Worm (Caenorhabditis elegans) whole organism, late embryonic: ENCODE data around the gene F14D2.8.

ENCODE experiments used
- K09A11.1 ChIP-seq: sonication (generic microtip); optimal IDR thresholded peaks from 2 replicates; lab custom pipeline; 2017; ENCODE audit warnings: antibody characterized with exemption, mild to moderate bottlenecking, missing genetic modification characterization, missing compliant biosample characterization; ENCODE audit not compliant: insufficient read depth
- Y22D7AL.16 ChIP-seq: sonication (generic microtip); optimal IDR thresholded peaks from 2 replicates; lab custom pipeline; 2016; ENCODE audit warnings: missing genetic modification characterization, missing compliant biosample characterization
- ama-1 ChIP-seq: fragments of 150-350 bp; optimal IDR thresholded peaks from 2 replicates; lab custom pipeline; 2014
- ceh-14 ChIP-seq: sonication (generic microtip); optimal IDR thresholded peaks from 2 replicates; lab custom pipeline; 2016; ENCODE audit warnings: missing genotype, missing genetic modification characterization, missing compliant biosample characterization
- ceh-18 ChIP-seq: sonication (generic microtip); optimal IDR thresholded peaks from 2 replicates; lab custom pipeline; 2016; ENCODE audit warnings: missing genetic modification characterization, missing compliant biosample characterization
- ceh-19 ChIP-seq: fragments of 200-800 bp; sonication (Bioruptor generic); optimal IDR thresholded peaks from 2 replicates; lab custom pipeline; 2018; ENCODE audit warnings: mild to moderate bottlenecking, missing genetic modification characterization, missing compliant biosample characterization
- ceh-22 ChIP-seq: sonication (generic microtip); optimal IDR thresholded peaks from 2 replicates; lab custom pipeline; 2017; ENCODE audit warnings: missing biosample characterization, missing genetic modification characterization
- ceh-24 ChIP-seq: sonication (generic microtip); optimal IDR thresholded peaks from 2 replicates; lab custom pipeline; 2016; ENCODE audit warnings: mild to moderate bottlenecking, missing genetic modification characterization, missing compliant biosample characterization
- ceh-30 ChIP-seq: fragments of 150-350 bp; optimal IDR thresholded peaks from 2 replicates; lab custom pipeline; 2014; ENCODE audit warnings: missing biosample characterization, missing genetic modification characterization
- ceh-45 ChIP-seq: fragments of 200-800 bp; sonication (Bioruptor generic); IDR thresholded peaks from 2 replicates; pipeline ENCODE4 v1.3.6; 2022; ENCODE audit warnings: missing genetic modification reagents, missing genetic modification characterization, missing compliant biosample characterization
- ceh-6 ChIP-seq: fragments of 200-800 bp; sonication (Bioruptor generic); optimal IDR thresholded peaks from 2 replicates; lab custom pipeline; 2018; ENCODE audit warnings: mild to moderate bottlenecking, missing genetic modification characterization, missing compliant biosample characterization
- ceh-9 ChIP-seq: sonication (generic microtip); optimal IDR thresholded peaks from 2 replicates; lab custom pipeline; 2016; ENCODE audit warnings: mild to moderate bottlenecking, missing genetic modification characterization, inconsistent platforms, missing compliant biosample characterization
- dmd-4 ChIP-seq: sonication (generic microtip); optimal IDR thresholded peaks from 2 replicates; lab custom pipeline; 2016; ENCODE audit warnings: borderline replicate concordance, missing genetic modification characterization, missing compliant biosample characterization
- elt-2 ChIP-seq: sonication (generic microtip); optimal IDR thresholded peaks from 2 replicates; lab custom pipeline; 2016; ENCODE audit warnings: missing genetic modification reagents, missing genetic modification characterization, missing compliant biosample characterization
- elt-4 ChIP-seq: sonication (generic microtip); optimal IDR thresholded peaks from 2 replicates; lab custom pipeline; 2016; ENCODE audit warnings: missing genetic modification characterization, missing compliant biosample characterization
- fax-1 ChIP-seq: sonication (generic microtip); optimal IDR thresholded peaks from 2 replicates; lab custom pipeline; 2016; ENCODE audit warnings: missing genotype, missing genetic modification characterization, missing compliant biosample characterization
- gmeb-2 ChIP-seq: sonication (generic microtip); optimal IDR thresholded peaks from 2 replicates; lab custom pipeline; 2016; ENCODE audit warnings: missing genetic modification characterization, inconsistent platforms, missing compliant biosample characterization
- hlh-13 ChIP-seq: fragments of 200-800 bp; sonication (Bioruptor generic); optimal IDR thresholded peaks from 2 replicates; lab custom pipeline; 2018; ENCODE audit warnings: mild to moderate bottlenecking, missing genetic modification characterization, missing compliant biosample characterization
- hlh-6 ChIP-seq: sonication (generic microtip); optimal IDR thresholded peaks from 2 replicates; lab custom pipeline; 2016; ENCODE audit warnings: missing genotype, missing genetic modification characterization, missing compliant biosample characterization
- mec-3 ChIP-seq: sonication (generic microtip); optimal IDR thresholded peaks from 2 replicates; lab custom pipeline; 2016; ENCODE audit warnings: borderline replicate concordance, missing genetic modification characterization, missing compliant biosample characterization
- nfya-1 ChIP-seq: sonication (generic microtip); optimal IDR thresholded peaks from 2 replicates; lab custom pipeline; 2017; ENCODE audit warnings: missing genetic modification characterization, mild to moderate bottlenecking, missing compliant biosample characterization, antibody characterized with exemption, moderate library complexity
- nhr-11 ChIP-seq: fragments of 150-350 bp; optimal IDR thresholded peaks from 2 replicates; lab custom pipeline; 2014; ENCODE audit warnings: missing biosample characterization, missing genetic modification characterization
- npax-4 ChIP-seq: sonication (generic microtip); optimal IDR thresholded peaks from 2 replicates; lab custom pipeline; 2016; ENCODE audit warnings: missing genetic modification characterization, missing compliant biosample characterization
- pat-9 ChIP-seq: fragments of 200-800 bp; sonication (Bioruptor generic); optimal IDR thresholded peaks from 2 replicates; lab custom pipeline; 2018; ENCODE audit warnings: mild to moderate bottlenecking, missing genetic modification characterization, moderate library complexity, missing compliant biosample characterization
- pqm-1 ChIP-seq: sonication (generic microtip); optimal IDR thresholded peaks from 2 replicates; lab custom pipeline; 2016; ENCODE audit warnings: missing genetic modification characterization, missing compliant biosample characterization
- ref-2 ChIP-seq: sonication (generic microtip); optimal IDR thresholded peaks from 2 replicates; lab custom pipeline; 2016; ENCODE audit warnings: missing genetic modification characterization, missing compliant biosample characterization
- rnt-1 ChIP-seq: sonication (generic microtip); optimal IDR thresholded peaks from 2 replicates; lab custom pipeline; 2016; ENCODE audit warnings: missing genetic modification characterization, missing compliant biosample characterization
- sdc-2 ChIP-seq: sonication (generic microtip); optimal IDR thresholded peaks from 2 replicates; lab custom pipeline; 2016; ENCODE audit warnings: missing genotype, missing genetic modification characterization, missing compliant biosample characterization
- sox-4 ChIP-seq: sonication (generic microtip); optimal IDR thresholded peaks from 2 replicates; lab custom pipeline; 2017; ENCODE audit warnings: mild to moderate bottlenecking, missing genetic modification characterization, inconsistent platforms, missing compliant biosample characterization
- tbx-7 ChIP-seq: sonication (generic microtip); optimal IDR thresholded peaks from 2 replicates; lab custom pipeline; 2016; ENCODE audit warnings: missing genotype, missing genetic modification characterization, missing compliant biosample characterization
- ttx-3 ChIP-seq: sonication (generic microtip); optimal IDR thresholded peaks from 2 replicates; lab custom pipeline; 2016; ENCODE audit warnings: missing genetic modification reagents, missing genetic modification characterization, missing compliant biosample characterization
- unc-42 ChIP-seq: sonication (generic microtip); optimal IDR thresholded peaks from 2 replicates; lab custom pipeline; 2016; ENCODE audit warnings: missing genotype, missing genetic modification characterization, missing compliant biosample characterization
- unc-55 ChIP-seq: sonication (generic microtip); optimal IDR thresholded peaks from 2 replicates; lab custom pipeline; 2017; ENCODE audit warnings: missing biosample characterization, missing genetic modification reagents, missing genetic modification characterization
- unc-86 ChIP-seq: sonication (generic microtip); optimal IDR thresholded peaks from 2 replicates; lab custom pipeline; 2016; ENCODE audit warnings: missing genetic modification characterization, missing compliant biosample characterization
- zip-5 ChIP-seq: sonication (generic microtip); optimal IDR thresholded peaks from 2 replicates; lab custom pipeline; 2016; ENCODE audit warnings: missing genetic modification characterization, missing compliant biosample characterization
- ztf-16 ChIP-seq: sonication (generic microtip); optimal IDR thresholded peaks from 2 replicates; lab custom pipeline; 2017; ENCODE audit warnings: missing genetic modification characterization, missing compliant biosample characterization

F14D2.8 gene

DNA sequence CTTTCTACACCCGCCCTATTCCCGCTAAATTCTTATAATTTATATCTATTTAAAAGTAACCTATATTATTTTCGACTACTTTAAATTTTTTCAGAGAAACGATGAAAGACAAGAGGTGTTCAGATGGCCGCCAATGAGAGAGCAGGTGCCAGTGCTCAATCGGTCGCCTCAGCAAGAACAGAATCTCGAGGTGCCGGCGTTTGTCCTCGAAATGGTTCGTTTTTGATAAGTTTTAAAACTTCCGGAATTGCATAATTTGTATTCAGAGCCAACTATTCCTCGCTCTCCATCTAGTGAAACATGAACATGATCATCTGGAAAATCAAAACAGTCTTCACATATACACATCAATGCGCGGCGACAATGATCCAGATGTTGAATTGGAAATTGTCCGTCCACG is 21.3 kb upstream of the F14D2.8 start, which contains the start of gene bath-23:
Gene bath-23 (plus strand): TSS at position 301 of the 400 bp plus-strand sequence.
- TF ChIP-seq ceh-14 (tag; lab: Kevin White, UChicago), result no peak
- no peak for TF ChIP-seq dmd-4 (tag; lab: Kevin White, UChicago)
- TF ChIP-seq ceh-45 (GFP tag; lab: Robert Waterston, UW), result no peak
- no peak for TF ChIP-seq unc-55 (GFP tag; lab: Kevin White, UChicago)
- no peak for TF ChIP-seq ama-1
- no peak for TF ChIP-seq ttx-3 (tag; lab: Kevin White, UChicago)
- TF ChIP-seq pat-9, result no peak
- TF ChIP-seq hlh-6 (tag; lab: Kevin White, UChicago), result no peak
- TF ChIP-seq ceh-22 (tag; lab: Kevin White, UChicago), result no peak
- TF ChIP-seq npax-4 (tag; lab: Kevin White, UChicago), result no peak
- no peak for TF ChIP-seq gmeb-2 (tag; lab: Kevin White, UChicago)
- TF ChIP-seq Y22D7AL.16 (tag; lab: Kevin White, UChicago), result no peak
- TF ChIP-seq K09A11.1 (tag; lab: Kevin White, UChicago), result no peak

DNA sequence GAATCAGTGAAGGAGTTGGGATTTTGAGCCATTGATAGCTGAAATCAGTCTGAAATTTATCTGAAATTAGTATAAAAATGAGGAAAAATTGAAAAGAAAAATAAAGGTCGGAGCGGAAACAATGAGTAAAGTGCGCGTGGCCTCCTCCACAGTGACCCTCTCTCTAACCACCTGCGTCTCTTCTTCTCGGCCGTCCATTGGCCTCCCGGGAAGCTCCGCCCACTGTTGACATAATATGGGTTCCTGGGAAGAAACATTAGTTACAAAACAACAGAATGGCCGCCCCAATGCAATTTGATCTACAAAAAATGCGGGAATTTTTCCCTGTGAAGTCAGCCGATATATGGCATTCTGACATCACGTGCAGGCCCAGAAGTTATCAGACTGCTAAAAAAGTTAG is 20.4 kb upstream of the F14D2.8 start, which contains the start of gene Y49F6C.8:
Gene Y49F6C.8 (minus strand): TSS at position 51 of the 400 bp plus-strand sequence.
- no peak for TF ChIP-seq unc-86 (tag; lab: Kevin White, UChicago)
- TF ChIP-seq nfya-1 (tag; lab: Kevin White, UChicago), result peak; percentile 96
- TF ChIP-seq, all 69 proteins: peak for 1

ce11 chrII:3368097-3368496 is 18.4 kb upstream of the F14D2.8 start, which contains the start of gene Y49F6C.7:
Y49F6C.7 (minus strand) TSS chrII:3368197.
- no peak for TF ChIP-seq ceh-30 (tag; lab: Kevin White, UChicago)
- TF ChIP-seq elt-4 (tag; lab: Kevin White, UChicago), result no peak
- TF ChIP-seq ceh-6 (GFP tag; lab: Kevin White, UChicago), result no peak
- no peak for TF ChIP-seq zip-5
- no peak for TF ChIP-seq sox-4 (tag; lab: Kevin White, UChicago)
- TF ChIP-seq unc-86 (tag; lab: Kevin White, UChicago), result no peak
- no peak for TF ChIP-seq ceh-19
- TF ChIP-seq rnt-1 (tag; lab: Kevin White, UChicago), result no peak
- no peak for TF ChIP-seq ztf-16 (tag; lab: Kevin White, UChicago)
- no peak for TF ChIP-seq mec-3 (tag; lab: Kevin White, UChicago)
- TF ChIP-seq gmeb-2 (tag; lab: Kevin White, UChicago), result no peak
- no peak for TF ChIP-seq ceh-24 (tag; lab: Kevin White, UChicago)
- TF ChIP-seq ref-2 (tag; lab: Kevin White, UChicago), result no peak
- no peak for TF ChIP-seq ceh-14 (tag; lab: Kevin White, UChicago)
- no peak for TF ChIP-seq elt-2 (tag; lab: Kevin White, UChicago)
- TF ChIP-seq sdc-2, result no peak
- TF ChIP-seq tbx-7 (tag; lab: Kevin White, UChicago), result no peak
- TF ChIP-seq ceh-18 (tag; lab: Kevin White, UChicago), result no peak

DNA sequence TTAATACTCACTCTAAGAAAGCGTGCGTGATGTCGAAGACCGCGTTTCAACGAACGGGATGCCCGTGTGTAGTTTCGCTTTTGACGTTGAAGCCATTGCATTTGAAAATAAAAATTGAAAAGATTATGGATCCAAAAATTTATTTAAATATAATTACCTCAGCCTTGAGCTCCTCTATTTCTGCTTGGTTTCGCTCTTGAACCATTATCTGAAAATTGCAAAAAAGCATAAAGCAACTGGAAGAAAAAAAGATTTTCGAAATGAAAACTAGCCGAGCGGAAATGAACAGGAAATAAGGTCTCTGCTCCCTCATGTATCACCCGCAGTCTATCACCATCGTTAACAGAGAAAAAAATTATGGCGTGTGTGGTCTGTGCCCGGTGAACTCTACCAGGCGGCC is 17.4 kb upstream of the F14D2.8 start, which contains the start of gene Y49F6C.6:
Gene Y49F6C.6 (minus strand): TSS at position 101 of the 400 bp plus-strand sequence.
- TF ChIP-seq ceh-9 (no peak), pqm-1 (tag; lab: Kevin White, UChicago) (no peak), ceh-24 (tag; lab: Kevin White, UChicago) (no peak), nhr-11 (no peak), unc-86 (tag; lab: Kevin White, UChicago) (no peak), fax-1 (tag; lab: Kevin White, UChicago) (no peak), unc-42 (tag; lab: Kevin White, UChicago) (no peak), hlh-13 (GFP tag; lab: Kevin White, UChicago) (no peak)
